Worm (Caenorhabditis elegans): ENCODE data around the gene F59E11.6.

DNA sequence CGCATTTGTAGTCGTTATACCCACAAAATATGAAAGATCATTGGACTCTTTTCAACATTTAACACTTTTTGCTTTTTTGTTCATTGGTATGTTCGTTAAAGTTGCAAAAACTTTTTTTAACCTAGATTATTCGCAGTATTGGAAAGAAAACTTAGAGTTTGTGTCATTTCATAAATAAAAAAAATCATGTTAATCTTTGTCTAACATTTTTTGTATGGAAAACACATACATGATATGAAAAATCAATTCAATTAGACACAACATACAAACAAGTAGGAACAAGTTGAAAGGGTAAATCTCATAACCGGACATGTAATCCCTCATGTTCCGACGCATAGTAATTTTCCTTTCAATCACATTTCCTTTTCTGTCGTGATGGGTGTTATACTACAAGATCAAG lies 9.6 kb downstream of the F59E11.6 start, which contains the start of gene F59E11.2:
- TF ChIP-seq scrt-1 (GFP tag; IDR thresholded peaks at IDR 0.05) (no peak), ceh-36 (tag; optimal IDR thresholded peaks at IDR 0.05) (no peak), B0310.2 (tag; optimal IDR thresholded peaks at IDR 0.05) (no peak), tbx-37 (GFP tag; conservative IDR thresholded peaks at IDR 0.05) (no peak), ceh-13 (GFP tag; optimal IDR thresholded peaks at IDR 0.05) (no peak), ama-1 (optimal IDR thresholded peaks at IDR 0.05) (no peak), aly-1 (tag; optimal IDR thresholded peaks at IDR 0.05) (no peak), pes-1 (GFP tag; IDR thresholded peaks at IDR 0.05) (no peak), sea-1 (GFP tag; conservative IDR thresholded peaks at IDR 0.05) (no peak), hmg-4 (GFP tag; optimal IDR thresholded peaks at IDR 0.05) (no peak), flt-1 (GFP tag; IDR thresholded peaks at IDR 0.05) (no peak), hmbx-1 (tag; optimal IDR thresholded peaks at IDR 0.05) (no peak)

All from whole organism, early embryonic.